Worm (Caenorhabditis elegans) whole organism, young adult: ENCODE data around the gene spat-3.

Source experiments
- F22D6.2 ChIP-seq: sonication (generic microtip); optimal IDR thresholded peaks from 2 replicates; lab custom pipeline; 2016; ENCODE audit warnings: mild to moderate bottlenecking, missing genetic modification characterization, missing compliant biosample characterization
- F39B2.1 ChIP-seq: fragments of 200-800 bp; sonication (Bioruptor generic); IDR thresholded peaks from 2 replicates; pipeline ENCODE4 v1.3.6; 2022; ENCODE audit warnings: missing genetic modification reagents, missing genetic modification characterization, missing compliant biosample characterization
- F52B5.7 ChIP-seq: sonication (generic microtip); optimal IDR thresholded peaks from 2 replicates; lab custom pipeline; 2016; ENCODE audit warnings: mild to moderate bottlenecking, missing genetic modification characterization, missing compliant biosample characterization
- K11D2.4 ChIP-seq: fragments of 200-800 bp; sonication (Bioruptor generic); IDR thresholded peaks from 2 replicates; pipeline ENCODE4 v1.3.6; 2022; ENCODE audit warnings: missing genetic modification reagents, missing genetic modification characterization, missing compliant biosample characterization
- K12H6.12 ChIP-seq: fragments of 200-800 bp; sonication (Bioruptor generic); optimal IDR thresholded peaks from 2 replicates; lab custom pipeline; 2018; ENCODE audit warnings: mild to moderate bottlenecking, missing genetic modification characterization, missing compliant biosample characterization
- Y67H2A.10 ChIP-seq: fragments of 200-800 bp; sonication (Bioruptor generic); conservative IDR thresholded peaks from 2 replicates; pipeline ENCODE4 v1.3.6; 2022; ENCODE audit warnings: missing genetic modification reagents, missing genetic modification characterization, missing compliant biosample characterization
- ama-1 ChIP-seq, 3 experiments: fragments of 150-350 bp in 1 of 3; sonication (generic microtip) in 2 of 3; optimal IDR thresholded peaks; 2 replicates each; lab custom pipeline; 2014 to 2018; ENCODE audit warnings: missing biosample characterization in 2 of 3, missing genetic modification characterization in 2 of 3, missing genetic modification reagents in 2 of 3
- athp-1 ChIP-seq: sonication (generic microtip); optimal IDR thresholded peaks from 2 replicates; lab custom pipeline; 2017; ENCODE audit warnings: mild to moderate bottlenecking, missing genetic modification characterization, missing compliant biosample characterization
- cebp-1 ChIP-seq, 2 experiments: fragments of 200-800 bp in 1 of 2; sonication (Bioruptor generic) in 1 of 2; sonication (generic microtip) in 1 of 2; IDR thresholded peaks in 1 of 2; optimal IDR thresholded peaks in 1 of 2; 2 replicates each; pipeline versions ENCODE4 v1.3.6 to Lab custom; 2017 to 2022; ENCODE audit warnings: missing compliant biosample characterization in 2 of 2, missing genetic modification characterization in 2 of 2, mild to moderate bottlenecking in 1 of 2, missing genetic modification reagents in 1 of 2, moderate library complexity in 1 of 2
- ceh-58 ChIP-seq: fragments of 200-800 bp; sonication (Bioruptor generic); IDR thresholded peaks from 2 replicates; pipeline ENCODE4 v1.3.6; 2022; ENCODE audit warnings: missing genetic modification characterization, missing compliant biosample characterization
- ceh-79 ChIP-seq: sonication (generic microtip); optimal IDR thresholded peaks from 2 replicates; lab custom pipeline; 2017; ENCODE audit warnings: mild to moderate bottlenecking, missing genetic modification characterization, missing compliant biosample characterization
- chd-7 ChIP-seq: sonication (generic microtip); optimal IDR thresholded peaks from 2 replicates; lab custom pipeline; 2016; ENCODE audit warnings: mild to moderate bottlenecking, missing genetic modification characterization, moderate library complexity, missing compliant biosample characterization
- dox-1 ChIP-seq: fragments of 200-800 bp; sonication (Bioruptor generic); IDR thresholded peaks from 2 replicates; pipeline ENCODE4 v1.3.6; 2022; ENCODE audit warnings: missing genetic modification reagents, missing genetic modification characterization, missing compliant biosample characterization
- dpl-1 ChIP-seq: fragments of 150-350 bp; optimal IDR thresholded peaks from 2 replicates; lab custom pipeline; 2014; ENCODE audit warnings: missing biosample characterization, missing genetic modification reagents, missing genetic modification characterization
- ets-4 ChIP-seq: fragments of 200-800 bp; sonication (Bioruptor generic); optimal IDR thresholded peaks from 2 replicates; lab custom pipeline; 2018; ENCODE audit warnings: mild to moderate bottlenecking, missing genetic modification characterization, missing compliant biosample characterization
- hlh-12 ChIP-seq: sonication (generic microtip); optimal IDR thresholded peaks from 2 replicates; lab custom pipeline; 2016; ENCODE audit warnings: missing genetic modification characterization, missing compliant biosample characterization
- hlh-26 ChIP-seq: fragments of 200-800 bp; sonication (Bioruptor generic); conservative IDR thresholded peaks from 2 replicates; pipeline ENCODE4 v1.3.6; 2022; ENCODE audit warnings: missing genetic modification reagents, missing genetic modification characterization, missing compliant biosample characterization
- hrde-1 ChIP-seq: sonication (generic microtip); optimal IDR thresholded peaks from 2 replicates; lab custom pipeline; 2016; ENCODE audit warnings: missing genetic modification characterization, mild to moderate bottlenecking, missing compliant biosample characterization, moderate library complexity, missing genotype, missing genetic modification reagents, borderline replicate concordance
- lin-26 ChIP-seq: fragments of 200-800 bp; sonication (Bioruptor generic); IDR thresholded peaks from 2 replicates; pipeline ENCODE4 v1.3.6; 2022; ENCODE audit warnings: missing genetic modification reagents, missing genetic modification characterization, missing compliant biosample characterization
- lir-1 ChIP-seq: fragments of 200-800 bp; sonication (Bioruptor generic); conservative IDR thresholded peaks from 2 replicates; pipeline ENCODE4 v1.3.6; 2022; ENCODE audit warnings: missing genetic modification reagents, missing genetic modification characterization, missing compliant biosample characterization
- lsl-1 ChIP-seq: fragments of 200-800 bp; sonication (Bioruptor generic); optimal IDR thresholded peaks from 2 replicates; lab custom pipeline; 2018; ENCODE audit warnings: mild to moderate bottlenecking, missing genetic modification characterization, moderate library complexity, missing compliant biosample characterization
- madf-3 ChIP-seq: fragments of 200-800 bp; sonication (Bioruptor generic); IDR thresholded peaks from 2 replicates; pipeline ENCODE4 v1.3.6; 2022; ENCODE audit warnings: missing genetic modification reagents, missing genetic modification characterization, missing compliant biosample characterization
- mes-4 ChIP-seq: sonication (generic microtip); optimal IDR thresholded peaks from 2 replicates; lab custom pipeline; 2016; ENCODE audit warnings: missing genotype, missing genetic modification characterization, missing compliant biosample characterization
- nfya-1 ChIP-seq: sonication (generic microtip); optimal IDR thresholded peaks from 2 replicates; lab custom pipeline; 2017; ENCODE audit warnings: antibody characterized with exemption, missing compliant biosample characterization, missing genetic modification characterization, borderline replicate concordance; ENCODE audit not compliant: insufficient read depth
- nfyb-1 ChIP-seq: fragments of 200-800 bp; sonication (Bioruptor generic); IDR thresholded peaks from 2 replicates; pipeline ENCODE4 v1.3.6; 2022; ENCODE audit warnings: missing genetic modification reagents, missing genetic modification characterization, missing compliant biosample characterization
- nhr-120 ChIP-seq: fragments of 200-800 bp; sonication (Bioruptor generic); IDR thresholded peaks from 2 replicates; pipeline ENCODE4 v1.3.6; 2022; ENCODE audit warnings: missing genetic modification characterization, missing compliant biosample characterization
- nhr-179 ChIP-seq: sonication (generic microtip); optimal IDR thresholded peaks from 2 replicates; lab custom pipeline; 2016; ENCODE audit warnings: mild to moderate bottlenecking, missing genetic modification characterization, missing compliant biosample characterization
- nhr-80 ChIP-seq: sonication (generic microtip); optimal IDR thresholded peaks from 2 replicates; lab custom pipeline; 2016; ENCODE audit warnings: missing genetic modification characterization, missing compliant biosample characterization
- pha-4 ChIP-seq: fragments of 150-350 bp; sonication (generic microtip); optimal IDR thresholded peaks from 2 replicates; lab custom pipeline; 2014; ENCODE audit warnings: missing biosample characterization, missing genetic modification reagents, missing genetic modification characterization
- rec-8 ChIP-seq, 2 experiments: sonication (generic microtip); optimal IDR thresholded peaks; 2 replicates each; lab custom pipeline; 2016; ENCODE audit warnings: mild to moderate bottlenecking in 2 of 2, missing genetic modification characterization in 2 of 2, missing genetic modification reagents in 2 of 2, missing genotype in 2 of 2, missing biosample characterization in 1 of 2, missing compliant biosample characterization in 1 of 2, moderate library complexity in 1 of 2
- rpc-1 ChIP-seq, 2 experiments: fragments of 150-350 bp in 1 of 2; sonication (generic microtip) in 1 of 2; optimal IDR thresholded peaks; 2 replicates each; lab custom pipeline; 2014 to 2018; ENCODE audit warnings: missing biosample characterization in 1 of 2, missing genetic modification characterization in 1 of 2, missing genetic modification reagents in 1 of 2, missing genotype in 1 of 2
- sea-2 ChIP-seq: fragments of 200-800 bp; sonication (Bioruptor generic); IDR thresholded peaks from 2 replicates; pipeline ENCODE4 v1.3.6; 2022; ENCODE audit warnings: missing genetic modification characterization, missing compliant biosample characterization
- snpc-1.3 ChIP-seq: sonication (generic microtip); optimal IDR thresholded peaks from 2 replicates; lab custom pipeline; 2017; ENCODE audit warnings: missing genetic modification characterization, mild to moderate bottlenecking, missing compliant biosample characterization, antibody characterized with exemption, moderate library complexity, missing genotype, missing genetic modification reagents; ENCODE audit not compliant: insufficient read depth
- sptf-2 ChIP-seq: fragments of 200-800 bp; sonication (Bioruptor generic); optimal IDR thresholded peaks from 2 replicates; lab custom pipeline; 2018; ENCODE audit warnings: mild to moderate bottlenecking, missing genetic modification characterization, missing compliant biosample characterization
- tbp1 ChIP-seq: fragments of 200-800 bp; sonication (Bioruptor generic); optimal IDR thresholded peaks from 2 replicates; lab custom pipeline; 2018; ENCODE audit warnings: mild to moderate bottlenecking, missing genetic modification characterization, missing compliant biosample characterization
- unc-62 ChIP-seq: fragments of 150-350 bp; optimal IDR thresholded peaks from 2 replicates; lab custom pipeline; 2014; ENCODE audit warnings: missing biosample characterization, missing genetic modification reagents, missing genetic modification characterization
- zfh-2 ChIP-seq: fragments of 200-800 bp; sonication (Bioruptor generic); conservative IDR thresholded peaks from 2 replicates; pipeline ENCODE4 v1.3.6; 2022; ENCODE audit warnings: missing genetic modification reagents, missing genetic modification characterization, missing compliant biosample characterization
- ztf-22 ChIP-seq: fragments of 200-800 bp; sonication (Bioruptor generic); optimal IDR thresholded peaks from 2 replicates; lab custom pipeline; 2018; ENCODE audit warnings: mild to moderate bottlenecking, missing genetic modification characterization, moderate library complexity, missing compliant biosample characterization
- ztf-6 ChIP-seq: fragments of 200-800 bp; sonication (Bioruptor generic); IDR thresholded peaks from 2 replicates; pipeline ENCODE4 v1.3.6; 2022; ENCODE audit warnings: missing genetic modification reagents, missing genetic modification characterization, missing compliant biosample characterization

The spat-3 gene

DNA sequence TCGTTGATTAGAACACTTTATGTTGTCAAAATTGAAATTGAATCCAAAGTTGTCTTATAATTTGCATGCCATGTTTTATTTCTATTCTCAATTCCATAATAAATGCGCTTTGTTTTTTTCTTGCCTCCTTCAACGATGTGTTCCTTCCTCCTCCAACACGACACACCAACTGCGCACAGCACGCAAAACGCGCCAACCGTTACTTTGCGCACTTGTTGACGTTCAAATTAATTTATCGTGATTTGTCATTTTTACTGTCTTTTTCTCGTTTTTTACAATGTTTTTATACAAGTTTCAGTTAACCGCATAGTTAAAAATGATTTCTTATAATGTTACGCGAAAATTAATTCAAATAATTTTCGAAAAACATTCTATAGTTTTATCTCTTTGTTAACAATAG lies 17.8 kb downstream of the spat-3 start (continued):
- TF ChIP-seq nhr-80 (tag; lab: Kevin White, UChicago): peak; percentile 54
- TF ChIP-seq hrde-1 (tag; lab: Kevin White, UChicago): no peak
- TF ChIP-seq zfh-2 (GFP tag; lab: Robert Waterston, UW): no peak
- no peak for TF ChIP-seq F22D6.2 (tag; lab: Kevin White, UChicago)
- TF ChIP-seq dpl-1 (GFP tag; lab: Kevin White, UChicago): no peak
- no peak for TF ChIP-seq tbp1
- no peak for TF ChIP-seq K12H6.12

DNA sequence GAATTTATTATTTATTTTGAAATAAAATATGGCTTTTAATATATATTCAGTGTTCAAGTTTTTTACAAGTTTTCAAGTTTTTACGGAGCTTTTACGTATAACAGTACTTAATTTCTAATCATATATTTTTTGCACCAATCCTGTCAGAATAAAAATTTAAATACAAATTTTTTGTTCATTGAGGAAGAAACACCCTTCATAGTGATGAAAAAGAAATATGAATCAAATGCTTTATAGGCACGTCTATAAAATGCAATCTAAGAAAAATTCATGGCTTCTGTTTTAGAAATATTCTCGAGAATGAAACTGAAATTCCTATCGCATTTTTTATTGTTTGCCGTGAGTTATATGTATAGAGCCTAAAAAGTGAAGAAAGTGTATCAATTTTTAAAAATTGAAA lies 19.1 kb downstream of the spat-3 start, which contains the start of gene C05E11.2:
C05E11.2 (plus strand) TSS at position 301 of the 400 bp plus-strand sequence.
- no peak for TF ChIP-seq sea-2 (GFP tag; lab: Robert Waterston, UW)
- TF ChIP-seq F39B2.1 (GFP tag; lab: Robert Waterston, UW): no peak
- no peak for TF ChIP-seq cebp-1 (GFP tag; IDR thresholded peaks at IDR 0.05; lab: Robert Waterston, UW)
- TF ChIP-seq cebp-1 (tag; optimal IDR thresholded peaks at IDR 0.05; lab: Kevin White, UChicago): no peak
- no peak for TF ChIP-seq lsl-1 (GFP tag; lab: Kevin White, UChicago)
- TF ChIP-seq nfyb-1 (GFP tag; lab: Robert Waterston, UW): no peak
- TF ChIP-seq hrde-1 (tag; lab: Kevin White, UChicago): no peak
- TF ChIP-seq dox-1 (GFP tag; lab: Robert Waterston, UW): no peak
- TF ChIP-seq madf-3 (GFP tag; lab: Robert Waterston, UW): no peak
- no peak for TF ChIP-seq athp-1 (tag; lab: Kevin White, UChicago)
- no peak for TF ChIP-seq chd-7 (tag; lab: Kevin White, UChicago)
- TF ChIP-seq nfya-1: no peak
- no peak for TF ChIP-seq ama-1 (optimal IDR thresholded peaks at IDR 0.05; lab: Kevin White, UChicago)
- TF ChIP-seq ama-1 (GFP tag; optimal IDR thresholded peaks at IDR 0.05; lab: Kevin White, UChicago): no peak
- no peak for TF ChIP-seq nhr-120 (GFP tag; lab: Robert Waterston, UW)
- no peak for TF ChIP-seq zfh-2 (GFP tag; lab: Robert Waterston, UW)
- TF ChIP-seq, all 124 proteins: peak for 0

DNA sequence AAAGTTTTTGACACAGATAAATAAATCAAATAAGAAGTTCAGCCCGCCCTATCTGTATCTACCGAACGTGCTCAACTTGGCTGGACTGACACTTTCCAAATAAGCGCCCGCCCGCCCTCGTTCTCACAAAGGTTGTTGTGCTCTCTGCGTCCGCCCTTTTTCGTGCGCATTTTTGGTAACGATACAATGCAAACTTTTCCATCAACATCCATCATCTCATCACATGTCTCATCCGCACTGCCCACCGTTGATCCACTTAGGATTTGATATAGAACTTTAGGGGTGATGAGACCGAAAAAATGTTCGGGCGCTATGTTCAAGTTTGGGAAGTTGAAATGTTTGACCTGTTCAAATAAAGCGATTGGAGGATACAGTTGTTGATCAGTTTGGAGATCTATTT lies 20.1 kb downstream of the spat-3 start, which contains the start of gene C05E11.7:
C05E11.7 (minus strand) TSS at position 101 of the 400 bp plus-strand sequence.
- TF ChIP-seq unc-62 (GFP tag; lab: Kevin White, UChicago) (no peak), dox-1 (GFP tag; lab: Robert Waterston, UW) (no peak), snpc-1.3 (tag; lab: Kevin White, UChicago) (no peak), ama-1 (optimal IDR thresholded peaks at IDR 0.05; lab: Kevin White, UChicago) (no peak), ama-1 (GFP tag; optimal IDR thresholded peaks at IDR 0.05; lab: Kevin White, UChicago) (no peak), ceh-58 (GFP tag; lab: Robert Waterston, UW) (no peak), rec-8 (tag; optimal IDR thresholded peaks at IDR 0.05; lab: Kevin White, UChicago) (no peak)

DNA sequence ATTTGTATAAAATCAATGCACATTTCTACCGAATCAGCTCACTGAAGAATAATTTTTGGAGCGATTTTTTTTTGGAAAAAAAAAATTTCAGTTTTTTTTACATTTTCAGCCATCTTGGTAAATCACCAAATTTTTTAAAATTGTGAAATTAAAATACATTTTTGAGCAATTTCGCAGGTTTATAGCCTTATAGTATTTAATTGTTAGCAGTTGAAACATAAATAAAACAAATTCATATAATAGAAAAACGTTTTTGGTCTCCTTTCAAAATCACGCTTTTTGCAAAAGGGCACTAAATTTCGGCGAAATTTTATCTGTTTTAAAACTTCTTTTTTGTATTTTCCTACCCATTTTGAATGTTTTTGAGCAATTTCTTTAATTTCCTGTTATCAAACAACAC lies 27.1 kb downstream of the spat-3 start:
- TF ChIP-seq ztf-6 (GFP tag; lab: Robert Waterston, UW) (no peak), hrde-1 (tag; lab: Kevin White, UChicago) (no peak), mes-4 (tag; lab: Kevin White, UChicago) (no peak), rpc-1 (optimal IDR thresholded peaks at IDR 0.05; lab: Kevin White, UChicago) (no peak), rpc-1 (tag; optimal IDR thresholded peaks at IDR 0.05; lab: Kevin White, UChicago) (no peak), ceh-79 (tag; lab: Kevin White, UChicago) (no peak), hlh-12 (no peak), sptf-2 (GFP tag; lab: Kevin White, UChicago) (no peak), lir-1 (GFP tag; lab: Robert Waterston, UW) (no peak), Y67H2A.10 (no peak), nhr-179 (tag; lab: Kevin White, UChicago) (no peak), ets-4 (GFP tag; lab: Kevin White, UChicago) (no peak), K11D2.4 (GFP tag; lab: Robert Waterston, UW) (no peak), hlh-26 (no peak), pha-4 (tag; lab: Kevin White, UChicago) (no peak), ztf-22 (no peak), F52B5.7 (tag; lab: Kevin White, UChicago) (no peak), lin-26 (no peak)
